Fruit fly (Drosophila melanogaster): ENCODE measurements around the gene CG13284.
A peak's percentile ranks its signal among the peaks of the same experiment; 100 is the strongest.

CG13284 gene

DNA sequence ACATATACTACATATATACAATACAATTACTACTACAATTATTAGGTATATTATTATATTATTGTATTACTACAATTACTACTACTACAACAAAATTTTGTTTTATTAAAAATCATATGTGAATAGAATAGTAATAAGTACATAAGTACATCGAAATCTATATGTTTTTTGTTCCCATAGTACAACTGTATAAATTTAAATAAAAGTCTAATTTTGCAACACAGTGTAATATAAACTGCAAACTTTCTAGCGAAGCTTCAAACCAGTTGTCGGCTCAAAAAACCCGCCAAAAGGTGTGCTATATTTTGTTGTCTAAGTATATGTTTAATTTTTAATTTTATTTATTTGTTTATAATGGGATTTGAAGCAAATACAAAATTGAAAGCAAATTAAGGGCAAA, 11.1 kb upstream of the CG13284 start (continued):
- TF ChIP-seq tna (GFP tag; IDR thresholded peaks at IDR 0.05; ENCODE audit: partially characterized antibody) (no peak), CG16815 (GFP tag; optimal IDR thresholded peaks at IDR 0.05) (no peak), bbx (GFP tag; IDR thresholded peaks at IDR 0.05; ENCODE audit: partially characterized antibody) (no peak), HmgZ (tag; optimal IDR thresholded peaks at IDR 0.05) (no peak), Chrac-16 (GFP tag; optimal IDR thresholded peaks at IDR 0.05) (no peak), BtbVII (GFP tag; optimal IDR thresholded peaks at IDR 0.05) (no peak), TFAM (GFP tag; optimal IDR thresholded peaks at IDR 0.05) (no peak), disco-r (GFP tag; optimal IDR thresholded peaks at IDR 0.05) (no peak), ara (GFP tag; IDR thresholded peaks at IDR 0.05) (no peak), hbn (GFP tag; IDR thresholded peaks at IDR 0.05; ENCODE audit: partially characterized antibody) (no peak), tin (GFP tag; optimal IDR thresholded peaks at IDR 0.05) (no peak), btn (GFP tag; optimal IDR thresholded peaks at IDR 0.05) (no peak), Scr (GFP tag; IDR thresholded peaks at IDR 0.05; ENCODE audit: partially characterized antibody) (no peak), CG17328 (GFP tag; IDR thresholded peaks at IDR 0.05) (no peak), Vsx1 (GFP tag; optimal IDR thresholded peaks at IDR 0.05) (no peak), Drgx (GFP tag; IDR thresholded peaks at IDR 0.05) (no peak), fd64A (GFP tag; optimal IDR thresholded peaks at IDR 0.05) (no peak), usp (GFP tag; optimal IDR thresholded peaks at IDR 0.05) (no peak), CG13287 (GFP tag; IDR thresholded peaks at IDR 0.05; ENCODE audit: partially characterized antibody) (no peak), sens-2 (GFP tag; IDR thresholded peaks at IDR 0.05) (no peak), stc (GFP tag; IDR thresholded peaks at IDR 0.05) (no peak), ems (GFP tag; optimal IDR thresholded peaks at IDR 0.05) (no peak), CG15269 (tag; optimal IDR thresholded peaks at IDR 0.05) (peak; percentile 9), sens (GFP tag) (peak; percentile 40), bcd (GFP tag; optimal IDR thresholded peaks at IDR 0.05) (no peak), fd3F (GFP tag; optimal IDR thresholded peaks at IDR 0.05) (no peak), D19B (GFP tag; optimal IDR thresholded peaks at IDR 0.05) (no peak), CG7745 (tag; optimal IDR thresholded peaks at IDR 0.05) (no peak), unpg (GFP tag; optimal IDR thresholded peaks at IDR 0.05) (peak; percentile 44), ken (GFP tag; IDR thresholded peaks at IDR 0.05) (no peak), dpn (GFP tag; optimal IDR thresholded peaks at IDR 0.05) (no peak), CG9215 (GFP tag; IDR thresholded peaks at IDR 0.05) (no peak), nmo (GFP tag; optimal IDR thresholded peaks at IDR 0.05) (peak; percentile 27), yki (optimal IDR thresholded peaks at IDR 0.05) (no peak), Poxn (GFP tag; IDR thresholded peaks at IDR 0.05) (no peak), MBD-R2 (GFP tag; IDR thresholded peaks at IDR 0.05) (no peak), z (GFP tag; IDR thresholded peaks at IDR 0.05) (no peak), Med (GFP tag) (no peak), CG6813 (GFP tag; optimal IDR thresholded peaks at IDR 0.05) (no peak), ERR (GFP tag; optimal IDR thresholded peaks at IDR 0.05) (no peak), CG1832 (GFP tag; optimal IDR thresholded peaks at IDR 0.05) (no peak), Opbp (GFP tag; IDR thresholded peaks at IDR 0.05; ENCODE audit: partially characterized antibody) (no peak), CG7928 (GFP tag; optimal IDR thresholded peaks at IDR 0.05) (no peak), gsb-n (tag; optimal IDR thresholded peaks at IDR 0.05) (peak; percentile 51), H15 (GFP tag; IDR thresholded peaks at IDR 0.05) (no peak), crp (GFP tag; optimal IDR thresholded peaks at IDR 0.05) (no peak), CG2678 (tag; optimal IDR thresholded peaks at IDR 0.05) (peak; percentile 19), CG9876 (GFP tag; optimal IDR thresholded peaks at IDR 0.05) (no peak), Dip2 (GFP tag; IDR thresholded peaks at IDR 0.05) (no peak), ewg (GFP tag; optimal IDR thresholded peaks at IDR 0.05) (no peak), Fer1 (GFP tag; optimal IDR thresholded peaks at IDR 0.05) (no peak), Hr51 (GFP tag; optimal IDR thresholded peaks at IDR 0.05) (peak in 1 of 2 experiments; percentile 41)
